Worm (Caenorhabditis elegans): Measurements from ENCODE around the gene gldi-11.

gldi-11 gene

DNA sequence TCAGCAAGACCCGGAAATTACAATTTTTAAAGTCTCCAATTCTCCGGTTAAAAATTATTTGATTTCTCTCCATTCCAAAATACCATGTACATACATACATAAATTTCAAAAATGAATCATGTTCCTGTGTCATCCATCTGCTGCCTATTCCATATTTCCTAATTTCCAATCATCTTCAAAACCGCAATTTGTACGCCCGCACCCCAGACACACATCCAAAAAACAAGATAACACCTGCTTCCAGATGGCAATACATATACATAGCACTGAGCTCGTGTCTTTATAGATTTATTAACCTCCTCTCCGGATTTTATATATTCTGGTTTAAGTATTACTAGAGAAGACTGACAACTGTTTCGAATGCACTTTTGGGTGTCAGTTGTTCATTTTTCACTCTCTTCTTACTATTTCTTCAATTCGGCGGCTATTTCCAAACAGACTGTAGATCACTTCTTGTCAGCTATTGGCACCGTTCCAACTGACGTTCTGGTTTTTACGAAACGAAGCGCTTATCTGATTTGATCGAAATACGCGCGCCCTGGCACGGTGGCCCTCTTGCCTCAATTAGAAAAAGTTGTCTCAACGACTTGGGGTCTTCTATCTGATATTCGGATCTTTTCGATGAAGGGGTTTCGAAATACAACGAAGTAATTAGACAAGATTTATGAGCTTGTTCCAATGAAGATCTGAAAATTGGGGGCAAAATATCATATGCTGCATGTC is 36.3 kb upstream of the gldi-11 start:
- no peak for TF ChIP-seq unc-130 (GFP tag; optimal IDR thresholded peaks at IDR 0.05)
- TF ChIP-seq fkh-3 (tag; optimal IDR thresholded peaks at IDR 0.05) = no peak
- TF ChIP-seq lsl-1 (GFP tag; optimal IDR thresholded peaks at IDR 0.05) = no peak
- TF ChIP-seq akir-1 (GFP tag; optimal IDR thresholded peaks at IDR 0.05) = no peak
- no peak for TF ChIP-seq tbp1 (GFP tag; optimal IDR thresholded peaks at IDR 0.05)
- TF ChIP-seq ztf-26 (tag; optimal IDR thresholded peaks at IDR 0.05) = no peak
- no peak for TF ChIP-seq die-1 (tag; optimal IDR thresholded peaks at IDR 0.05)
- no peak for TF ChIP-seq ztf-25 (GFP tag; IDR thresholded peaks at IDR 0.05)
- no peak for TF ChIP-seq ceh-100 (GFP tag; IDR thresholded peaks at IDR 0.05)
- TF ChIP-seq ama-1 (optimal IDR thresholded peaks at IDR 0.05) = no peak
- no peak for TF ChIP-seq ama-1 (GFP tag; optimal IDR thresholded peaks at IDR 0.05)
- no peak for TF ChIP-seq nhr-120 (GFP tag; IDR thresholded peaks at IDR 0.05)
- no peak for TF ChIP-seq zfh-2 (GFP tag; conservative IDR thresholded peaks at IDR 0.05)
- TF ChIP-seq rec-8 (tag; optimal IDR thresholded peaks at IDR 0.05) = no peak
- TF ChIP-seq tbx-9 (tag; optimal IDR thresholded peaks at IDR 0.05; ENCODE audit: borderline replicate concordance) = no peak

DNA sequence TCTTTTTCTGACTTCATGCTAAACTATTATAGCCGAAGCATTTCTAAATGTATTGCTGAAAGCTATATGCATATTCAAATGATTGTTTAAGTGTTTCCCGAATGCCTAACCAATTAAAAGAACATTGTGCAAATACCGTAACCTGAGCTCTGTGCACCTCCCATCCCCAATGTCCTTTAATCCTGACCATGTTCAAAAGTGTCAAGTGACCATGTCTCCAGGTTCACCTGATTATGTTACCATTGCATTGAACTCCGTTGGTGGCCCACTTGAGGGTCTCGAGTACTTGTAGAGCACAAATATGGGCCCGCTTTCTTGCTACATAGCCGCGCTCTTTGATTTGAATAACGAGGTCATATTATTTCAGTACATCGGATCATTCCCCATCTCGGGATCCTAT is 29.7 kb upstream of the gldi-11 start:
- TF ChIP-seq lir-1 (GFP tag; conservative IDR thresholded peaks at IDR 0.05) (no peak), ceh-58 (GFP tag; IDR thresholded peaks at IDR 0.05) (no peak), K11D2.4 (GFP tag; IDR thresholded peaks at IDR 0.05) (no peak), mes-4 (tag; optimal IDR thresholded peaks at IDR 0.05) (no peak), lin-40 (tag; optimal IDR thresholded peaks at IDR 0.05) (no peak), F10E7.11 (tag; optimal IDR thresholded peaks at IDR 0.05) (no peak), lag-1 (GFP tag; IDR thresholded peaks at IDR 0.05) (no peak), Y95B8A.8 (GFP tag; IDR thresholded peaks at IDR 0.05) (no peak), ztf-26 (tag; optimal IDR thresholded peaks at IDR 0.05) (no peak), Y79H2A.3 (GFP tag; conservative IDR thresholded peaks at IDR 0.05) (no peak), tbp1 (GFP tag; optimal IDR thresholded peaks at IDR 0.05) (no peak), F49E8.2 (tag; optimal IDR thresholded peaks at IDR 0.05; ENCODE audit: insufficient read depth) (no peak), ekl-4 (GFP tag; IDR thresholded peaks at IDR 0.05) (no peak), akir-1 (GFP tag; optimal IDR thresholded peaks at IDR 0.05) (no peak), tlf-1 (GFP tag; optimal IDR thresholded peaks at IDR 0.05) (no peak), die-1 (tag; optimal IDR thresholded peaks at IDR 0.05) (no peak), hrde-1 (tag; optimal IDR thresholded peaks at IDR 0.05; ENCODE audit: borderline replicate concordance) (no peak)

DNA sequence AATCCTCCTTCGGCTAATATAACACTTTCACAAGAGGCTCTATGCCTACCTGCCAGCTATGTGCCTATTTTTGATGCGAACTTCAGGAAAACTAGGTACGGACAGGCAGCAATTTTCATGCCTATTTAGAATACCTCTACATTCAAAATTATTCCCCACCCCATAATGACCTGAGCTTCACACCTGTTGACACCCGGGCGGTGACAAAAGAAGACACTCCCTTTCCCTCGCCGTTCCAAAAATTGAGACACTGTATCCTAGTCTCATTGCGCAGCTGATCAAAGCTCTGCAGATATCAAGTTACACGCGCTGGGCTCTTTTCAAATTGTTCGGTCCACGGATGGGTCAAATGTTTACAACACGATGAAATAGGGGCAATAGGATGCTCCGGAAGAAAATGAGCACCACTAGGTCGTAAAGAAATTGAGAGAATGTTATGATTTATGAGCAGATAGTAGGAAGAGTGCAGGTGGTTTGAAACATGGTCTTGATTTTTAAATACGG is 28.9 kb upstream of the gldi-11 start:
- TF ChIP-seq ztf-18 (tag; optimal IDR thresholded peaks at IDR 0.05) (no peak), mel-28 (tag; optimal IDR thresholded peaks at IDR 0.05; ENCODE audit: borderline replicate concordance) (no peak), zfh-2 (GFP tag; conservative IDR thresholded peaks at IDR 0.05) (no peak), F55B11.4 (tag; optimal IDR thresholded peaks at IDR 0.05; ENCODE audit: borderline replicate concordance, insufficient read depth) (no peak), ceh-40 (GFP tag; IDR thresholded peaks at IDR 0.05) (no peak), nhr-90 (tag; optimal IDR thresholded peaks at IDR 0.05) (no peak), unc-62 (GFP tag; optimal IDR thresholded peaks at IDR 0.05) (no peak), ets-4 (GFP tag; optimal IDR thresholded peaks at IDR 0.05) (no peak), lsl-1 (GFP tag; optimal IDR thresholded peaks at IDR 0.05) (no peak), ceh-91 (GFP tag; IDR thresholded peaks at IDR 0.05) (no peak), F39B2.1 (GFP tag; IDR thresholded peaks at IDR 0.05) (no peak), mes-4 (tag; optimal IDR thresholded peaks at IDR 0.05) (no peak), bed-2 (GFP tag; IDR thresholded peaks at IDR 0.05) (no peak), B0019.2 (GFP tag; conservative IDR thresholded peaks at IDR 0.05) (no peak), athp-1 (tag; optimal IDR thresholded peaks at IDR 0.05) (no peak), hmg-1.2 (GFP tag; IDR thresholded peaks at IDR 0.05) (no peak), egl-18 (GFP tag; IDR thresholded peaks at IDR 0.05) (no peak)

All from whole organism, young adult.